Fruit fly (Drosophila melanogaster) whole organism: ENCODE data around the gene Vps39.

ENCODE experiments used
- CG8478 ChIP-seq: fragments of >200 bp; optimal IDR thresholded peaks from 2 replicates; lab custom pipeline; 2018; ENCODE audit warnings: inconsistent platforms
- Dll ChIP-seq: fragments of >200 bp; optimal IDR thresholded peaks from 2 replicates; lab custom pipeline; 2017
- EcR ChIP-seq, 2 experiments: fragments of >200 bp; optimal IDR thresholded peaks; 2 replicates each; lab custom pipeline; 2017; ENCODE audit warnings: missing biosample characterization in 2 of 2, missing genetic modification characterization in 2 of 2, missing genetic modification reagents in 2 of 2
- pan ChIP-seq: fragments of >200 bp; optimal IDR thresholded peaks from 2 replicates; lab custom pipeline; 2017
- psq ChIP-seq: fragments of >200 bp; optimal IDR thresholded peaks from 2 replicates; lab custom pipeline; 2017
- usp ChIP-seq: fragments of >200 bp; optimal IDR thresholded peaks from 2 replicates; lab custom pipeline; 2017; ENCODE audit warnings: missing biosample characterization, missing genetic modification characterization, mixed read lengths

The Vps39 gene

DNA sequence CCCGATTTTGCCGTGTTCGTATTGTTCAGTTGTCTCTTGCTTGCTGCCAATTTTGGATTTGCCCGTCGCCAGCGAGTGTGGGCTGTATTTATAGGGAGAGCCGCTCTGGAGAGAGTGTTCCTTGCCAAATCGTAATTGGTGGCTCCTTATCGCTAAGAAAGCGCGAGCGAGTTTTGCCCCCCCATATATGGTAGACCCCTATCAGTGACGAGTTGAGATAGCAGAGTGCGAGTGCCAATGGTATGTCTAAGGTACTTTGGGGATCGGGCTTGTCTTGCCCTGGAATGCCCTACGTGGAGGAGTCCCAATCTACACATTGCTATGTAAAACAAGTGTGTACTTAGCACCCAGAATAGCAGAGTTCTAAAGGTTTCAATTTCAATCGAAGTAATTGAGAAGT is 5.2 kb upstream of the Vps39 start, which contains the start of gene CG7142:
Gene CG7142 (minus strand): TSS at position 29 of the 400 bp plus-strand sequence.
- TF ChIP-seq CG8478 (lab: Kevin White, UChicago) (no peak), Dll (no peak), usp (GFP tag; lab: Kevin White, UChicago) (no peak), pan (no peak), EcR (GFP tag; optimal IDR thresholded peaks at IDR 0.05; lab: Kevin White, UChicago) (no peak), psq (lab: Kevin White, UChicago) (no peak)

DNA sequence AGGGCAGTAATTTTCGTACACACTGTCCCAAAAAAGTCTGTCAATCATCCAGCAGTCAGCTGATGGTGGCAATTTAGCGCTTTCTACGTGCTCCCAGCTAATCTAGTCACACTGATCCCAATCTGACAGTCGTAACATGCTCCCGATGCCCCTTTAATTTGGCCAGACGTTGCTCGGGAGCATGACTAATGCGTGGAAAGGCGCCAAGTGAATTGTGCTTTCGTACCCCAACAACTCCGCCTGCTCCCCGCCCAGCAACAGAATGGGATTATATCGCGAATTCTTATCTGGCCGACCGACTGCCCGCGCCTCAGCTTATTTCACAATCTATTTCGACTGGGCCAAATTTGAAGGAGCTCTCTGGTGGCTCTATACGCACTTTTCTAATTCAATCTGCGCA is 3.2 kb upstream of the Vps39 start:
- no peak for TF ChIP-seq psq (lab: Kevin White, UChicago)
- TF ChIP-seq usp (GFP tag; lab: Kevin White, UChicago), result no peak
- TF ChIP-seq CG8478 (lab: Kevin White, UChicago), result no peak
- no peak for TF ChIP-seq EcR (GFP tag; optimal IDR thresholded peaks at IDR 0.05; lab: Kevin White, UChicago)
- TF ChIP-seq pan, result no peak
- no peak for TF ChIP-seq Dll

DNA sequence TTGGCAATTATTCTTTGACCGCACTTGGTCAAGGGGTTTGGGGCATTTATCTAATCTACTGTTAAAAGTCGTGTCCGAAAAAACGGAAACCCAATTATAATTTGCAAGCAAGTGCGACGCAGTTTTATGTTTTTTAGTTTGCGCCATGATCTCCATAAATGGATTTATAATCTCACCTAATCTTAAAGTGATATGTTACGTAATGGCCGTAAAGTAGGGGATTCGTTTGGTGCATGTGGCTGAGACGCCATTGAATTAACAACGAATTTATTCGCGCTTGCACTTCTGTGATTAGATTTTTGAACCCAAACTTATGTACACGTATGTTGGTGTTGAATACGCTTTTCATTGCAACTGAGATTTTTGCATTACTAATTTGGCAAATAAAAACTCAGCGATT is 2.4 kb upstream of the Vps39 start:
- TF ChIP-seq usp (GFP tag; lab: Kevin White, UChicago), result no peak
- no peak for TF ChIP-seq Dll
- TF ChIP-seq psq (lab: Kevin White, UChicago), result no peak
- TF ChIP-seq EcR (GFP tag; optimal IDR thresholded peaks at IDR 0.05; lab: Kevin White, UChicago), result no peak
- TF ChIP-seq pan, result no peak
- TF ChIP-seq CG8478 (lab: Kevin White, UChicago), result no peak

DNA sequence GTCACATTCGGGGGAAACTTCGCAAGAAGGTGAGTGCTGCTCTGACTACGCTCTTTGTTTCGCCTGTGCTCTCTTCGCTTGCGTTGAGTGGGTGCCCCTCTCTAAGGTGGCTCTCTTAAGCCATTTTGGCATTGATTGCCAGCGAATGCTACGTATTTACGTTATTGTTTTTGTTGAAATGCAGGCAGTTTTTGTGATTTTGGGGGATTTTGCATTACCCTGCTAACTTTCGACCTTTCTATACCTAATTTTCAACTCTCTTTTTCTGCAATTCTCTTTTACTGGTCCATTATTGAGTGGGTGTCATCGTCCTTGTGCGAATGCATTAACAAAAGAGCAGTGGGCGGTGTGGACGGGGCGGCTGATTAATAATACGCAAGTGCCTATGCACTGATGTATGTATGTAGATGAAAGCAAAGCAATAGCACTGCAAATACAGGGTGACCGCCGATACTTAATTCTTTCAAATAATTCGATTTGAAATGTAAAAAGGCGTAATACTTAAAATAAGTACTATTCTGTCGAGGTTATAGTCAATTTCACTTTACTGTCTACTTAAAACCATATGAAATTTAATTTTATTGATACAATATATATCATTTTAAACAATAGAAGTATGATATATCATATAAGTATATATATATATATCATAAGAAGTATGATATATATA is 1.0 kb upstream of the Vps39 start:
- no peak for TF ChIP-seq pan
- TF ChIP-seq CG8478 (lab: Kevin White, UChicago), result no peak
- no peak for TF ChIP-seq EcR (GFP tag; optimal IDR thresholded peaks at IDR 0.05; lab: Kevin White, UChicago)
- TF ChIP-seq usp (GFP tag; lab: Kevin White, UChicago), result no peak
- TF ChIP-seq Dll, result no peak
- TF ChIP-seq psq (lab: Kevin White, UChicago), result no peak

DNA sequence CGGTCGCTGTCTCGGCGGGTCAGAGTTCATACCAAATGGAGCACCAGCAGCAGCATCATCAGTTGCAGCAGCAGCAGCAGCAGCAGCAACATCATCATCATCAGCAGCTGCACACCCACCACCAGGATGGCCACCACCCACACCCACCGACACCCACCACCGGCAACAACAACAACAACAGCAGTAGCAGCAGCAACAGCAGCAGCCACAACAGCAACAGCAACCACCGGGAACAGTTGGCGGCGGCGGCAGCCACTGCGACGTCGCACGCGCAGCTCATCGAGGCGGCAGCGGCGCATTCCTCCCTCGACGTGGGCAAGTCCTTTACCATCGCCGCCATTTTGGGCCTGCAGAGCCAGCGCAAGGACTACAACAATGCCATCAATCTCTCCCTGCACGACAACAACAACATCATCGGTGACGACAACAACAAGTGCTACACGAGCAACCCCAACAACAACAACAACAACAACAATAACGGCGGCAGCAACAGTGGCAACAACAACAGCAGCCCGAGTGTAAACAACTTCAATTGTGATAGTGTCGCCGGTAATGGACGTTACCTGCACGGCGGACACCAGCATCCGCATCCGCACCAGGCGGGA is 4.4 kb downstream of the Vps39 start:
- TF ChIP-seq Dll, result no peak
- TF ChIP-seq pan, result no peak
- TF ChIP-seq EcR (GFP tag; optimal IDR thresholded peaks at IDR 0.05; lab: Kevin White, UChicago), result no peak
- no peak for TF ChIP-seq CG8478 (lab: Kevin White, UChicago)
- TF ChIP-seq usp (GFP tag; lab: Kevin White, UChicago), result no peak

DNA sequence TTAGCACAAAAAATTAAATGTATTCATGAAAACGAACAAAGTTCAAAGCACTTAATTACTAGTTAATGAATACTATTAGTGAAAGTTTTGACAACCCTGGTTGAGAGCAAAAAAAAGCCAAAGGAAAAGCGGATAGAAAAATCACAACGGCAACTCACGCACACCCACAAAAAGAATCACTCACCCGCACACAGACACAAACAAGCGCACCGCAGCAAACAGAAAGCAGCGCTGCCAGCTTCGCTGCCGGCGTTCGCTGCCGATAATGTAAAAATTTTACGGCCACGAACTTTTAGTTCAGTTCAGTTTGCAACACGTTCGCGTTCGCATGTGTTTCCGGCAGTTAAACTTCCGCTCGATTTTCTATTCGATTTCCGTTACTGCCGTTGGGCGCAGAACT is 6.8 kb downstream of the Vps39 start, which contains the start of gene CG18599:
Gene CG18599 (plus strand): TSS at position 301 of the 400 bp plus-strand sequence.
- TF ChIP-seq pan (no peak), psq (lab: Kevin White, UChicago) (no peak)

DNA sequence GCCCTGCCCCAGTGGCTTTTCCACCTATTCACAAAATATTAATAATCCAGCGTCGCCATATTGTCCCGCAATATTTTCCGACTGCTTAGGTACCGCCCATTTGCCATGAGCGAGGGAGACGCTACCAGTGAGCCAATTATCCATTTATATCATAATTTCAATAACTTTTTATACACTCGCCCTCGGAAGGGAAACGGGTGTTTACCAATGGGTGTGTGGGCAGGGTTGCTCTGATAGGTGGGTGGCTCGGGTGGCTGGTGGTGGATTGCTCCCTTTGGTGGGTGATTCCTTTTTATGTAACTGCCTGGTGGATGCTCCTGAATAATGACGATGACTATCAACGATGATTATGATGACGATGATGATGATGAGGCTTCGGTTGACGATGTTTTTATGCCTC is 7.6 kb downstream of the Vps39 start:
- TF ChIP-seq pan, result no peak
- no peak for TF ChIP-seq usp (GFP tag; lab: Kevin White, UChicago)
- TF ChIP-seq psq (lab: Kevin White, UChicago), result no peak
- TF ChIP-seq EcR (GFP tag; optimal IDR thresholded peaks at IDR 0.05; lab: Kevin White, UChicago), result no peak
- TF ChIP-seq Dll, result no peak
- TF ChIP-seq CG8478 (lab: Kevin White, UChicago), result no peak

DNA sequence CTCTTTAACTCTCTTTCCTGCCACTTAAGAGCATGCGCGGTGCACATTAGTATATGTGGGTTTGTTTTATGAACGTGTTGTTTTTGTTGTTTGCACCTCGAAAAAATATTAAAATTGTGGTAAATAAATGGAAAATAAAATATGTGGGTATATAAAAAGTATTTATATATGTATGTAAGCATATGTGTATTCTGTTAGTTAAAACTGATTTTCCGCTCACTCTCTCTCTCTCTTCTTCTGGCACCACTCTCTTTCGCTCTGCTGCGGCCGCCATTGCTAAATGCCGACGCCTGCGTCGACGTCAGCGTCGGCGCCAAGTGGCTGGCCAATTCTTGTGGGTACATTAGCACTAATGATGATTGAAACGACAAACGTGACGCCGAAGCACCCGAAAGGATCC is 9.0 kb downstream of the Vps39 start:
- no peak for TF ChIP-seq psq (lab: Kevin White, UChicago)
- no peak for TF ChIP-seq CG8478 (lab: Kevin White, UChicago)
- no peak for TF ChIP-seq usp (GFP tag; lab: Kevin White, UChicago)
- no peak for TF ChIP-seq EcR (GFP tag; optimal IDR thresholded peaks at IDR 0.05; lab: Kevin White, UChicago)
- TF ChIP-seq pan, result no peak
- no peak for TF ChIP-seq Dll

DNA sequence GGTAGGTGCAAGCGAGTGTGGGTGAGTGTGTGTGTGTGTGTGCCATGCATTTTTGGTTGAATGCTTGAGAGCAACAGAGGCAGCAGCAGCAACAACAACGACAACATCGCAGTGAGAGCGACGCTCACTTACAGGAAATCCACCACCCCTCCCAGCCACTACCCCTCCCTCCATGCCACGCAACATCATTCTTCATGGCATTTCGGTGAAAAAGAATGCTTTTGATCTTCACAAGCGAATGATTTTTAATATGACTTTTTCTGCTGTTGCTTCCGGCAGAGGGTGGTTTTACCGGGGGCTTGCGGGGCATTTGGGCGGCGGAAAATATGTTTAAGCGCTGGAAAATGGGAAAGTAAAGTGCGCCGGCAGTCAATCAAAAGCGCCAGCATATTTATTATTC is 12.6 kb downstream of the Vps39 start:
- no peak for TF ChIP-seq psq (lab: Kevin White, UChicago)
- TF ChIP-seq Dll, result no peak
- TF ChIP-seq CG8478 (lab: Kevin White, UChicago), result no peak
- no peak for TF ChIP-seq pan
- no peak for TF ChIP-seq usp (GFP tag; lab: Kevin White, UChicago)
- TF ChIP-seq EcR (GFP tag; optimal IDR thresholded peaks at IDR 0.05; lab: Kevin White, UChicago), result no peak

DNA sequence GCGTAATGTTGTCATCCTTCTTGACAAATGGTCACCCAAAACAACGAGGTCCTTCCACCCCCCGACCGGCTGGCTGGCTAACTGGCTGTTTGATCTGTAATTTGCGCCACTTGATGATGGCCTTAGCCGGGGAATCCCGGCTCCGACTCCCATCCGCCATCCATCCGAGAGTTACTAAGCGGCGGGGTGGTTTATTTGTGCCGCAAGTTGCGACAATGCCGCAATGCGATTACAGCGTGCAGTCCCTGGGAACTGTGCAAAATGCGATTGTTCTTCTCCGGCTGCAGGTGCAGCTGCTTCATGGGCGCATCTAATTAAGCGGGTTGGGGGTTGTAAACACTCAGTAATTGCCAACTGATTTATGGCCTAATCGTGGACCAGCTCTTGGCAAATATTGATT is 14.2 kb downstream of the Vps39 start:
- TF ChIP-seq psq (lab: Kevin White, UChicago) (no peak), Dll (no peak), usp (GFP tag; lab: Kevin White, UChicago) (no peak), EcR (GFP tag; optimal IDR thresholded peaks at IDR 0.05; lab: Kevin White, UChicago) (no peak), CG8478 (lab: Kevin White, UChicago) (no peak), pan (no peak)

DNA sequence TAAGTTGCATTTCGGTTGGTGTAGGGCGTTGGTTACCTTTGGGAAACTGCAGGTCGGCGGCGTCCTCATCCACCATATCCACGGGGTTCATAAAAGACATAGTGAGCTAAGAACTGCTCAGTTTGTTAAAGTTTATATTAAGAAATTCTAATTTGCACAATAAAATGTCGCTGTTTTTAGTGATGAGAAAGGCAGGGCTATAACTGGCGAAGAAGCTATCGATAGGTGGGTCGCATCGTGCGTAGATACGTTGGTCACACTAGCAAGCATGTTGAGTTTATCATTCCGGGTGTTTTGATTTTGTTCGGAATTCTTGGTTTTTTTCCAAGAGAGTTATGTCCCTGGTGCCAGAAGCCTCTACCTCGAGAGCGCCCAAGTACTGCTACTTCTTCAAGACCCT is 19.0 kb downstream of the Vps39 start, which contains the start of the genes Ada2a, Polr2D, Tgs1 and moi:
Gene Ada2a (minus strand): TSS at position 207 of the 400 bp plus-strand sequence.
Gene Polr2D (minus strand): TSS at position 207 of the 400 bp plus-strand sequence.
Gene Tgs1 (plus strand): TSS at position 250 of the 400 bp plus-strand sequence.
Gene moi (plus strand): TSS at position 250 of the 400 bp plus-strand sequence.
- no peak for TF ChIP-seq Dll

DNA sequence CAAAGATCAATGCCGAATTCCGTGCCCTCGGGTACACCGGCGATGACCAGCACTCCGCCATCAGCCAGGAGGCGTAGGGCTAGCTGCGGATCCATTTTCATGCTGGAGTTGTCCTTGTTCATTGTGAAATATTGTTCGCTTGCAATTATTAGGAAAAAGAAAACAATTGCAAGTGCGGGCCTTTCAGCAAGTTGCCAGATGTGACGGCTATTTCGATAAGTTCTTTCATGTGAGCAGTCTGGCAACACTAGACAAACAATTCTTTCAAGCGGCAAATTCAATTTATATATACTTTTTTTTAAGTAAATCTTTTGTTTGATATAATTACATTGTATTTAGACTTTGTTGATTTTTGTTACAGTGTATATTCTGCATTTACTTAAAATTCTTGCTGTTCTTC is 21.7 kb downstream of the Vps39 start, which contains the start of gene CG12320:
Gene CG12320 (minus strand): TSS at position 157 of the 400 bp plus-strand sequence.
- no peak for TF ChIP-seq CG8478 (lab: Kevin White, UChicago)

DNA sequence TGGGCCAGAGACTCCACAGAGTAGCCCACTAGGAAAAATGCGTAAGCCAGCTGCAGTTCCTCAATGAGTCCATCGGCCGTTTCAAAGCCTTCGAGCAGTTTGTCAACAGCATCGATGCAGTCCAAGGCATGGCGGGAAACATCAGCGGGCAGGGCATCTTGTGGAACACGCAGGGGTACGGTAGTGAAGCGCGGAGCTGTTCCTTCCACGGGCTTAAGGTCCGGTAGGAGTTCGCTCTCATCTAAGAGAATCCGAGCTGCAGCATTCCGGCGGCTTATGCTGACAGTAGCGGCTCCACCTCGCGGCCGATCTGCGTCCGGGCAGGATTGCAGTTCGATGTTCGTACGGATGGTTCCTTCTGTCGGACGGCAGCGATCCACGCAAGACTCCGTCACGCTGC is 22.4 kb downstream of the Vps39 start:
- no peak for TF ChIP-seq CG8478 (lab: Kevin White, UChicago)
- no peak for TF ChIP-seq pan
- TF ChIP-seq usp (GFP tag; lab: Kevin White, UChicago), result no peak
- no peak for TF ChIP-seq psq (lab: Kevin White, UChicago)
- TF ChIP-seq EcR (GFP tag; optimal IDR thresholded peaks at IDR 0.05; lab: Kevin White, UChicago), result no peak
- no peak for TF ChIP-seq Dll
